Worm (Caenorhabditis elegans): ENCODE results near the gene dot-1.2.

dot-1.2 gene

DNA sequence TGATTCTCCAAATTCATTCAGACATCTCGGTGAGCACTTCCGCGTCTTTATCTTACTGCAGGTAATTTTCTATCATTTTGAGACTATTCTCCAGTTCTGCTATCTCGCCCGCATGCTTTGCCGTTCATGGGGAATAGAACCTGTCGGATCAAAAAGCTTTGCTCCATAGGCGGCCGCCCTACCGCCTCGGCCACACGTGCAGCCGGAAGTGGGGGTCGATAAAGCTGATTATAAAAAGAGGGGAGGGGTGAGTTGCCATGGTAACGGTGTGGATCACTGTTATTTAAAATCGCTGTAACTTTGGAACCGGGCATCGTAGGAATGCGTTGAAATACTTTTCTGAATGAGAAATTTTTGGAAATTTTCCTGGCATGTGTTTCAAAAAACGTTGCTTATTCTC is 1.2 kb upstream of the dot-1.2 start:
- TF ChIP-seq odd-2 (tag; optimal IDR thresholded peaks at IDR 0.05) (no peak), che-1 (tag; optimal IDR thresholded peaks at IDR 0.05) (no peak), sdc-2 (tag; optimal IDR thresholded peaks at IDR 0.05) (peak; percentile 12), C38D4.7 (GFP tag; optimal IDR thresholded peaks at IDR 0.05) (peak; percentile 4)

DNA sequence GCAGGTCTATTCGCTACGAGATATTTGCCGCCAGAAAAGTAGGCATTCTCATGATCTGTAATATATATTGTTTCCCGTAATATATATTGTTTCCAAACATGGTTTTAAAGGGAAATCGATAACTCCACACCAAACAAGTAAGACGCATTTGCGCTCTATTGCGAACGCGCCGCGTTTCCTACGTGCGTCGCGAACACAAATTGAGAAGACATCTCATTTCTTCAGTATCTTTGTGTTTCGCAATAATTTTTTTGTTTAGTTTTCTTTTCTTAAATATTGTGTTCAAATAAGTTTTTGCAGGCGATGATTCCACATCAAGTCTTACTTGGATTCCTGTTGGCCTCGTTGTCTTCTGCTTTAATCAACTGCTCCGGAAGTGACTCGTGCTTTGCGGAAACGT is 4.1 kb downstream of the dot-1.2 start, which contains the start of gene F54F7.6:
Gene F54F7.6 (plus strand): TSS at position 301 of the 400 bp plus-strand sequence.
- TF ChIP-seq lim-6 (tag; optimal IDR thresholded peaks at IDR 0.05) = no peak
- TF ChIP-seq pag-3 (tag; optimal IDR thresholded peaks at IDR 0.05; ENCODE audit: borderline replicate concordance) = no peak
- no peak for TF ChIP-seq unc-3 (GFP tag; conservative IDR thresholded peaks at IDR 0.05)
- no peak for TF ChIP-seq unc-3 (tag; optimal IDR thresholded peaks at IDR 0.05)
- no peak for TF ChIP-seq ahr-1 (tag; optimal IDR thresholded peaks at IDR 0.05)
- no peak for TF ChIP-seq T23F11.4 (GFP tag; optimal IDR thresholded peaks at IDR 0.05)
- no peak for TF ChIP-seq sox-2 (GFP tag; IDR thresholded peaks at IDR 0.05)
- no peak for TF ChIP-seq ceh-6 (GFP tag; optimal IDR thresholded peaks at IDR 0.05)
- no peak for TF ChIP-seq odd-2 (tag; optimal IDR thresholded peaks at IDR 0.05)
- no peak for TF ChIP-seq ceh-2 (tag; optimal IDR thresholded peaks at IDR 0.05)

DNA sequence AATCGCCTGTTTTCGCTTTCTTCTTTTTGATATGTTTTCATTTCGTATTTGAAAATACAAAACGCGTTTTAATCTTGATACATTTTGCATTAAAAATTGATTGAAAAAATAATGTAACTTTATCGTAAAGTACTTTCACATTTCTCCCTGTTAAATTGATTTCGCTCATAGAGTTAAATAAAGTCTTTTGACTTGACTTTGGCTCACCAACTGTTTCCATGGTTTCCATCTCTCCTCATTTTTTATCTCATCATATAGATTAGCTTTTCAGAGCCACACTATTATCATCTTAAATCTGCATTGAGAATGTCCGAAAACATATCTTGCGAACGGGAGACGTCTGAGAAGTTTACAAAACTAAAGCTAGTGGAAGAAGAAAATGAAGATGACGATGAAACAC is 5.9 kb downstream of the dot-1.2 start, which contains the start of gene F54F7.10:
Gene F54F7.10 (plus strand): TSS at position 301 of the 400 bp plus-strand sequence.
- no peak for TF ChIP-seq pqm-1 (tag; optimal IDR thresholded peaks at IDR 0.05)
- no peak for TF ChIP-seq sox-2 (GFP tag; IDR thresholded peaks at IDR 0.05)
- no peak for TF ChIP-seq K09A11.1 (tag; optimal IDR thresholded peaks at IDR 0.05; ENCODE audit: insufficient read depth)

DNA sequence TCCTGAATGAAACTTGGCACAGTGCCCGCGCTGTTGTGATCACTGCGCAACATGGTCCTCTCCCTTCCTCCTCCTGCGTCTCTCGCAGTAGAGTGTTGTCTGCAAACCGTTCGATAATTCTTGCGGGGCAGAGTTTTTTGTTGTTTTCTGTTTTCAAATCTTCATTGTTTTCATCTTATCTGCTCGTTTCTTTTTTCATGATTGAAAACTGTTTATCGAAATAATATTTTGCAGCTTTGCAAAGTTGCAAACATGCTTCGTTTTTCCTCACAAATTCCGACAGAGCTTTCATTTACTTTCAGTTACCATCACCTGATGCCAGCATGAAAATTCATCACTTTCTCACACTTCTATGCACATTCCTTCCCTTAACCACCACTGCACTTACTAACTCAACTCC is 12.0 kb downstream of the dot-1.2 start, which contains the start of gene mes-1:
Gene mes-1 (plus strand): TSS at position 301 of the 400 bp plus-strand sequence.
- TF ChIP-seq F13H6.1 (tag; optimal IDR thresholded peaks at IDR 0.05) (no peak), pqm-1 (tag; optimal IDR thresholded peaks at IDR 0.05) (no peak), hlh-30 (tag; optimal IDR thresholded peaks at IDR 0.05; ENCODE audit: insufficient read depth) (no peak), che-1 (tag; optimal IDR thresholded peaks at IDR 0.05) (no peak), sox-2 (GFP tag; IDR thresholded peaks at IDR 0.05) (no peak), unc-42 (tag; optimal IDR thresholded peaks at IDR 0.05) (no peak), pat-9 (tag; optimal IDR thresholded peaks at IDR 0.05) (no peak), ama-1 (optimal IDR thresholded peaks at IDR 0.05) (no peak), ref-2 (tag; optimal IDR thresholded peaks at IDR 0.05) (no peak), tbx-2 (tag; optimal IDR thresholded peaks at IDR 0.05) (no peak)

DNA sequence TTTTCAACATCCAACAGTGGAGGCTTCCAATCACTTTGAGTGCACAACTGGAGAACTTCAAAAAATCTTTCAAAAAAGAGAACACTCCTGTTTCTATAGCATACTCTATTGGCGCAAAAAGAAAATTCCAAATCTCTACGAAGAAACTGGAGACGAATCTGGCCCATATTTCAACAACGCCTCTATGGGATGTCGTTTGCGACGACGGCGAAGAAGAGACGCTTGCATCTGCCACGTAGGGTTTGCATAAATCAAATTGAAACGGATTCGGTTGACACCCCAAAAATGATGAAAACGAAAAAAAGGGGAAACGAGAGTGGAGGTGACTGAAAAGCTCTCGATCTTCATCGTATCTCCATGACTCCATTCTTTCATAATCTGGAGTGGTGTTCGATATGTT is 12.9 kb downstream of the dot-1.2 start:
- TF ChIP-seq ttx-3 (tag; optimal IDR thresholded peaks at IDR 0.05) = no peak
- no peak for TF ChIP-seq mec-3 (tag; optimal IDR thresholded peaks at IDR 0.05; ENCODE audit: borderline replicate concordance)
- TF ChIP-seq ceh-18 (tag; optimal IDR thresholded peaks at IDR 0.05) = no peak
- TF ChIP-seq lin-11 (tag; optimal IDR thresholded peaks at IDR 0.05) = no peak
- TF ChIP-seq tbx-7 (tag; optimal IDR thresholded peaks at IDR 0.05) = no peak
- no peak for TF ChIP-seq ceh-45 (GFP tag; IDR thresholded peaks at IDR 0.05)
- no peak for TF ChIP-seq T23F11.4 (GFP tag; optimal IDR thresholded peaks at IDR 0.05)
- TF ChIP-seq lim-6 (tag; optimal IDR thresholded peaks at IDR 0.05) = no peak
- no peak for TF ChIP-seq pros-1 (tag; optimal IDR thresholded peaks at IDR 0.05)
- TF ChIP-seq npax-4 (tag; optimal IDR thresholded peaks at IDR 0.05) = no peak
- no peak for TF ChIP-seq ceh-30 (tag; optimal IDR thresholded peaks at IDR 0.05)
- TF ChIP-seq unc-86 (tag; optimal IDR thresholded peaks at IDR 0.05) = no peak

DNA sequence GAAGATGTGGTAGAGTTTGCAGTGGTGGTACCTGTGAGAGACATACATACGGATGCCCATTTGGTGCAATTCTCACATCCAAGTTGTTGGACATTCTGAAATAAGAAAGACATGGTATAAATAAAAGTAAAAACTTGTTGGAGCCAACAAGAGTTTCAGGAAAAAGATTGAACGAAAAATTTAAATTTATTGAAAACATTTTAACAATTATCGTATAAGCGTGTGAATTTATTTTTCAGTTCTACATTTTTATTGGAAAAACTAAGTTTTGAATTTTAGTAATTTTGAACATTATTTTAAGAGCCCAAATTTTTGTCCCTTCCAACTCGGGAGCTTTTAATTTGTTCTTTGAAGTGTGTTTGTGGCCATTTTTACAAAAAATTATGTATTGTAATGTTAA is 14.3 kb downstream of the dot-1.2 start, which contains the start of gene F54F7.8:
Gene F54F7.8 (minus strand): TSS at position 101 of the 400 bp plus-strand sequence.
- TF ChIP-seq hlh-30 (tag; optimal IDR thresholded peaks at IDR 0.05; ENCODE audit: insufficient read depth) (no peak), unc-86 (tag; optimal IDR thresholded peaks at IDR 0.05) (no peak), ama-1 (optimal IDR thresholded peaks at IDR 0.05) (no peak), syd-9 (tag; optimal IDR thresholded peaks at IDR 0.05) (no peak), ceh-31 (tag; optimal IDR thresholded peaks at IDR 0.05) (no peak), sdc-2 (tag; optimal IDR thresholded peaks at IDR 0.05) (no peak), npax-4 (tag; optimal IDR thresholded peaks at IDR 0.05) (no peak), ceh-30 (tag; optimal IDR thresholded peaks at IDR 0.05) (no peak), gmeb-2 (tag; optimal IDR thresholded peaks at IDR 0.05) (no peak), ceh-19 (GFP tag; optimal IDR thresholded peaks at IDR 0.05) (no peak)

Data from whole organism, late embryonic.